Worm (Caenorhabditis elegans): ENCODE data around the gene W02D7.4.

Gene W02D7.4

ce11 chrV:8254973-8255372 lies 42.4 kb downstream of the W02D7.4 start:
- TF ChIP-seq zim-3 (tag; optimal IDR thresholded peaks at IDR 0.05) (no peak), hsf-1 (GFP tag; IDR thresholded peaks at IDR 0.05) (no peak), snpc-1.1 (tag; optimal IDR thresholded peaks at IDR 0.05; ENCODE audit: insufficient read depth) (no peak), nhr-27 (tag; optimal IDR thresholded peaks at IDR 0.05) (no peak), hlh-26 (GFP tag; conservative IDR thresholded peaks at IDR 0.05) (no peak), lin-35 (GFP tag; optimal IDR thresholded peaks at IDR 0.05) (no peak), sdz-38 (tag; optimal IDR thresholded peaks at IDR 0.05) (no peak), let-526 (GFP tag; IDR thresholded peaks at IDR 0.05) (no peak), ccch-3 (GFP tag; optimal IDR thresholded peaks at IDR 0.05) (no peak), efl-1 (GFP tag; optimal IDR thresholded peaks at IDR 0.05) (no peak), T07F8.4 (tag; optimal IDR thresholded peaks at IDR 0.05) (no peak), nhr-90 (tag; optimal IDR thresholded peaks at IDR 0.05) (no peak), ceh-27 (GFP tag; optimal IDR thresholded peaks at IDR 0.05) (no peak)

ce11 chrV:8253946-8254345 lies 43.5 kb downstream of the W02D7.4 start:
- TF ChIP-seq Y79H2A.3 (GFP tag; conservative IDR thresholded peaks at IDR 0.05) (no peak), egl-18 (GFP tag; IDR thresholded peaks at IDR 0.05) (no peak), aptf-2 (GFP tag; conservative IDR thresholded peaks at IDR 0.05) (no peak), madf-6 (GFP tag; IDR thresholded peaks at IDR 0.05) (no peak), B0261.1 (tag; optimal IDR thresholded peaks at IDR 0.05) (no peak), F23B12.7 (tag; optimal IDR thresholded peaks at IDR 0.05; ENCODE audit: insufficient read depth) (no peak), ekl-4 (GFP tag; IDR thresholded peaks at IDR 0.05) (no peak), ztf-18 (tag; optimal IDR thresholded peaks at IDR 0.05) (no peak), ets-4 (GFP tag; optimal IDR thresholded peaks at IDR 0.05) (no peak), ztf-3 (GFP tag; optimal IDR thresholded peaks at IDR 0.05) (no peak), efl-1 (GFP tag; optimal IDR thresholded peaks at IDR 0.05) (no peak), F49E8.2 (tag; optimal IDR thresholded peaks at IDR 0.05; ENCODE audit: insufficient read depth) (no peak), F57A8.1 (GFP tag; optimal IDR thresholded peaks at IDR 0.05) (no peak), F22D6.2 (tag; optimal IDR thresholded peaks at IDR 0.05) (no peak), ceh-40 (GFP tag; IDR thresholded peaks at IDR 0.05) (no peak), hrde-1 (tag; optimal IDR thresholded peaks at IDR 0.05; ENCODE audit: borderline replicate concordance) (no peak), nfya-2 (GFP tag; IDR thresholded peaks at IDR 0.05) (no peak), ceh-58 (GFP tag; IDR thresholded peaks at IDR 0.05) (no peak), dpl-1 (GFP tag; optimal IDR thresholded peaks at IDR 0.05) (no peak)

- no peak for TF ChIP-seq gei-17 (GFP tag; optimal IDR thresholded peaks at IDR 0.05)
- no peak for TF ChIP-seq egrh-3 (GFP tag; IDR thresholded peaks at IDR 0.05)
- TF ChIP-seq sptf-2 (GFP tag; optimal IDR thresholded peaks at IDR 0.05) = no peak
- TF ChIP-seq madf-8 (GFP tag; conservative IDR thresholded peaks at IDR 0.05) = no peak
These were observed 44.9 kb downstream of the W02D7.4 start for ce11 chrV:8252532-8252931.

- no peak for TF ChIP-seq tbx-9 (tag; optimal IDR thresholded peaks at IDR 0.05; ENCODE audit: borderline replicate concordance)
- no peak for TF ChIP-seq Y56A3A.18 (GFP tag; IDR thresholded peaks at IDR 0.05)
- no peak for TF ChIP-seq egl-44 (GFP tag; IDR thresholded peaks at IDR 0.05)
- no peak for TF ChIP-seq bed-1 (GFP tag; IDR thresholded peaks at IDR 0.05)
- TF ChIP-seq K12H6.12 (tag; optimal IDR thresholded peaks at IDR 0.05) = no peak
- TF ChIP-seq sea-2 (GFP tag; IDR thresholded peaks at IDR 0.05) = no peak
- TF ChIP-seq mcd-1 (GFP tag; IDR thresholded peaks at IDR 0.05) = no peak
- no peak for TF ChIP-seq cebp-1 (GFP tag; IDR thresholded peaks at IDR 0.05)
- TF ChIP-seq cebp-1 (tag; optimal IDR thresholded peaks at IDR 0.05) = no peak
- no peak for TF ChIP-seq lir-1 (GFP tag; conservative IDR thresholded peaks at IDR 0.05)
- no peak for TF ChIP-seq ztf-25 (GFP tag; IDR thresholded peaks at IDR 0.05)
- no peak for TF ChIP-seq F57C9.4 (tag; optimal IDR thresholded peaks at IDR 0.05)
These were observed 46.3 kb downstream of the W02D7.4 start for ce11 chrV:8251075-8251474.

All from whole organism, young adult.